Worm (Caenorhabditis elegans): Measurements from ENCODE around the gene F53H4.2.
A peak's percentile ranks its signal among the peaks of the same experiment; 100 is the strongest.

The F53H4.2 gene

ce11 chrX:15856853-15857252 lies at the start of gene F53H4.2:
Gene F53H4.2 (plus strand): TSS chrX:15857153.
- no peak for TF ChIP-seq K09A11.1 (tag; optimal IDR thresholded peaks at IDR 0.05; ENCODE audit: insufficient read depth)
- TF ChIP-seq ceh-14 (tag; optimal IDR thresholded peaks at IDR 0.05): no peak
- no peak for TF ChIP-seq zip-5 (tag; optimal IDR thresholded peaks at IDR 0.05)
- TF ChIP-seq dmd-4 (tag; optimal IDR thresholded peaks at IDR 0.05; ENCODE audit: borderline replicate concordance): no peak
- no peak for TF ChIP-seq gmeb-2 (tag; optimal IDR thresholded peaks at IDR 0.05)
- no peak for TF ChIP-seq sox-2 (GFP tag; IDR thresholded peaks at IDR 0.05)
- TF ChIP-seq elt-4 (tag; optimal IDR thresholded peaks at IDR 0.05): no peak
- TF ChIP-seq hlh-8 (tag; optimal IDR thresholded peaks at IDR 0.05): no peak
- TF ChIP-seq ahr-1 (tag; optimal IDR thresholded peaks at IDR 0.05): no peak
- no peak for TF ChIP-seq ceh-2 (tag; optimal IDR thresholded peaks at IDR 0.05)

- TF ChIP-seq sdc-2 (tag; optimal IDR thresholded peaks at IDR 0.05) (peak; percentile 90), pqm-1 (tag; optimal IDR thresholded peaks at IDR 0.05) (no peak)
Observed at ce11 chrX:15811341-15811740, 45.6 kb upstream of the F53H4.2 start.

DNA sequence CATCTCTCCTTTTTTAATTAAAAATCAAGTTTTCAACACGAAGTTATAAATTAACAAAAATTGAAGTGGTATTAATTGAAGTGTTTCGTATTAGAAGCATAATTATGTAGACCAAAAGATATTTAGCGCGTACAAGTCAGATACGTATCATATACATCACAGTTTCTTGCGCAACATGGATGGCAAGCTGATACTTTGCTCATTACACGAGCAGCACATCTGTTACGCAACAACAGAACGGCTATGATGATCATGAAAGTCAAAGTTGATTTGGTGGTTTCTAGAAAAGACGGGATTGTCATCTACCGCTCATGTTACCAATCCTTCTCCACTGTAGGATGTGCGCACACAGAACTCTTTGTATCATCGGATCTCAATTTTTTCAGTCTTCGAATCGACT lies 42.4 kb upstream of the F53H4.2 start:
- TF ChIP-seq unc-42 (tag; optimal IDR thresholded peaks at IDR 0.05) (no peak), F13H6.1 (tag; optimal IDR thresholded peaks at IDR 0.05) (no peak), K02D7.2 (tag; optimal IDR thresholded peaks at IDR 0.05) (no peak), pat-9 (tag; optimal IDR thresholded peaks at IDR 0.05) (no peak), C08G9.2 (tag; optimal IDR thresholded peaks at IDR 0.05) (no peak), ceh-22 (tag; optimal IDR thresholded peaks at IDR 0.05) (no peak), ceh-31 (tag; optimal IDR thresholded peaks at IDR 0.05) (no peak), lin-11 (tag; optimal IDR thresholded peaks at IDR 0.05) (no peak)

- TF ChIP-seq lim-6 (tag; optimal IDR thresholded peaks at IDR 0.05): no peak
- no peak for TF ChIP-seq ztf-16 (tag; optimal IDR thresholded peaks at IDR 0.05)
- no peak for TF ChIP-seq pag-3 (tag; optimal IDR thresholded peaks at IDR 0.05; ENCODE audit: borderline replicate concordance)
- TF ChIP-seq madf-2 (tag; optimal IDR thresholded peaks at IDR 0.05): no peak
- no peak for TF ChIP-seq pros-1 (tag; optimal IDR thresholded peaks at IDR 0.05)
- no peak for TF ChIP-seq unc-3 (GFP tag; conservative IDR thresholded peaks at IDR 0.05)
- no peak for TF ChIP-seq unc-3 (tag; optimal IDR thresholded peaks at IDR 0.05)
- no peak for TF ChIP-seq pat-9 (tag; optimal IDR thresholded peaks at IDR 0.05)
- no peak for TF ChIP-seq fax-1 (tag; optimal IDR thresholded peaks at IDR 0.05)
- no peak for TF ChIP-seq ceh-45 (GFP tag; IDR thresholded peaks at IDR 0.05)
- TF ChIP-seq ceh-19 (GFP tag; optimal IDR thresholded peaks at IDR 0.05): no peak
Observed at ce11 chrX:15822197-15822596, 34.8 kb upstream of the F53H4.2 start, which contains the start of gene Y7A5A.8. Gene Y7A5A.8 (plus strand): TSS chrX:15822497.

- TF ChIP-seq elt-2 (tag; optimal IDR thresholded peaks at IDR 0.05) (no peak), hlh-13 (GFP tag; optimal IDR thresholded peaks at IDR 0.05) (no peak), pha-2 (tag; optimal IDR thresholded peaks at IDR 0.05) (no peak), mec-3 (tag; optimal IDR thresholded peaks at IDR 0.05; ENCODE audit: borderline replicate concordance) (no peak), ceh-6 (GFP tag; optimal IDR thresholded peaks at IDR 0.05) (no peak), syd-9 (tag; optimal IDR thresholded peaks at IDR 0.05) (no peak), fkh-10 (GFP tag; optimal IDR thresholded peaks at IDR 0.05) (no peak), unc-55 (GFP tag; optimal IDR thresholded peaks at IDR 0.05) (no peak), madf-2 (tag; optimal IDR thresholded peaks at IDR 0.05) (no peak), che-1 (tag; optimal IDR thresholded peaks at IDR 0.05) (no peak), fkh-6 (tag; optimal IDR thresholded peaks at IDR 0.05) (no peak), eyg-1 (tag; optimal IDR thresholded peaks at IDR 0.05) (no peak), pag-3 (tag; optimal IDR thresholded peaks at IDR 0.05; ENCODE audit: borderline replicate concordance) (no peak), F13H6.1 (tag; optimal IDR thresholded peaks at IDR 0.05) (no peak), hlh-6 (tag; optimal IDR thresholded peaks at IDR 0.05) (no peak), hlh-30 (tag; optimal IDR thresholded peaks at IDR 0.05; ENCODE audit: insufficient read depth) (no peak), dmd-4 (tag; optimal IDR thresholded peaks at IDR 0.05; ENCODE audit: borderline replicate concordance) (no peak), K02D7.2 (tag; optimal IDR thresholded peaks at IDR 0.05) (no peak), ceh-34 (tag; optimal IDR thresholded peaks at IDR 0.05) (no peak)
Observed at ce11 chrX:15826866-15827265, 30.1 kb upstream of the F53H4.2 start, which contains the start of gene Y7A5A.9. Gene Y7A5A.9 (plus strand): TSS chrX:15827166.
